Worm (Caenorhabditis elegans): ENCODE results near the gene C16C8.11.

Gene C16C8.11

DNA sequence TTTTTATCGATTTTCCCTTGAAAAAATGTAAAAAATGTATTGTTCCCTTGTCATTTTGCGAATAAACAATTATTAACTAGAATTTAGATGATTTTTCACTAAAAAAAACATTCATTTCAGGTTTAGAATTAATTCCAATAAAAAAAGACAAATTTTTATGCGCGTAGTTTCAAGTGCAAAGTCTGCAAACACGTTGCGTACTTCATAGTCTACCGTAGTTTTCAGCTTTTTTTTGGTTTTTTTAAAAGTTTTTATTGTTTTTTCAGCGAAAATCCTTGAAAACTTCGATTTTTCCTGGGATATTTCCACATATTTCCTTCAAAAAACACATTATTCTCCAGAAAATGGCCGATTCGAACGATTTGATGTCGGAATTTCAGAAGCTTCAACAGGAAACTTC, at the start of gene C16C8.11:
Gene C16C8.11, plus strand, starts transcription at position 188 of the 400 bp plus-strand sequence.
- TF ChIP-seq xnd-1 (tag; optimal IDR thresholded peaks at IDR 0.05) (peak; percentile 7), mxl-1 (tag; optimal IDR thresholded peaks at IDR 0.05) (no peak), athp-1 (tag; optimal IDR thresholded peaks at IDR 0.05) (peak; percentile 20), nfyb-1 (GFP tag; IDR thresholded peaks at IDR 0.05) (no peak), madf-6 (GFP tag; IDR thresholded peaks at IDR 0.05) (peak; percentile 51; the same call in 1 of the 2 replicates), Y53F4B.3 (GFP tag; IDR thresholded peaks at IDR 0.05) (no peak), lsl-1 (GFP tag; optimal IDR thresholded peaks at IDR 0.05) (peak; percentile 80), F33H1.4 (GFP tag; IDR thresholded peaks at IDR 0.05) (0 out of 2 replicates have a peak, but pooled peaks have one; percentile 25), mcd-1 (GFP tag; IDR thresholded peaks at IDR 0.05) (no peak)

ce11 chrII:3414383-3414910, 39.1 kb upstream of the C16C8.11 start, which contains the start of the genes F18A12.7 and F18A12.2:
Gene F18A12.7, minus strand, starts transcription at chrII:3414483.
Gene F18A12.2, plus strand, starts transcription at chrII:3414860.
- peak; percentile 67; the same call in 1 of the 2 replicates for TF ChIP-seq aptf-2 (GFP tag; conservative IDR thresholded peaks at IDR 0.05)
- TF ChIP-seq Y79H2A.3 (GFP tag; conservative IDR thresholded peaks at IDR 0.05), result no peak
- TF ChIP-seq snpc-3.4 (tag; optimal IDR thresholded peaks at IDR 0.05), result no peak

DNA sequence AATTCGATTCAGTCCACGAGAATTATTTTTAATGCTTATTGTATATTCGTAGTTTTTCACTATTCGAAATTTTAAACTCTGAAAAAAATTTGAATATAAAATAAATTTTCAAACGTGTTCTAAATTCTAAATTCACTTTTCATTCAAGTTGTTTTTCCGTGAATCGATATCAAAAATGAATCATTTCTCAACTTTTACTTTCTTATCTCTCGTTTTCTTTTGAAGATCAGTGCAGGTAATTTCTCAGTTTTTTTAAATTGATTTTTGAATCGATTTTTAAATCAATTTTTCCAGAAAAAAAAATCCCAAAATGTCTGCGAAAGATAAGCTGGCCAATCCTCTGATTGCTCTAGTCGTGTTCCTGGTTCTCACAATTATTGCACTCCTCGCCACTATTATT, 37.0 kb upstream of the C16C8.11 start, which contains the start of gene nep-6:
Gene nep-6, plus strand, starts transcription at position 301 of the 400 bp plus-strand sequence.
- TF ChIP-seq dpl-1 (GFP tag; optimal IDR thresholded peaks at IDR 0.05), result no peak
- TF ChIP-seq ztf-28 (GFP tag; IDR thresholded peaks at IDR 0.05), result no peak
- TF ChIP-seq madf-3 (GFP tag; IDR thresholded peaks at IDR 0.05), result no peak
- no peak for TF ChIP-seq nfya-1 (tag; optimal IDR thresholded peaks at IDR 0.05; ENCODE audit: borderline replicate concordance, insufficient read depth)
- no peak for TF ChIP-seq efl-1 (GFP tag; optimal IDR thresholded peaks at IDR 0.05)
- TF ChIP-seq snpc-1.3 (tag; optimal IDR thresholded peaks at IDR 0.05; ENCODE audit: insufficient read depth), result no peak
- TF ChIP-seq mel-28 (tag; optimal IDR thresholded peaks at IDR 0.05; ENCODE audit: borderline replicate concordance), result no peak
- no peak for TF ChIP-seq ztf-26 (tag; optimal IDR thresholded peaks at IDR 0.05)
- TF ChIP-seq ceh-40 (GFP tag; IDR thresholded peaks at IDR 0.05), result no peak
- TF ChIP-seq snpc-1.1 (tag; optimal IDR thresholded peaks at IDR 0.05; ENCODE audit: insufficient read depth), result no peak
- no peak for TF ChIP-seq lin-54 (GFP tag; optimal IDR thresholded peaks at IDR 0.05)
- no peak for TF ChIP-seq ama-1 (optimal IDR thresholded peaks at IDR 0.05)
- TF ChIP-seq ama-1 (GFP tag; optimal IDR thresholded peaks at IDR 0.05), result no peak

ce11 chrII:3422938-3423337, 30.6 kb upstream of the C16C8.11 start:
- no peak for TF ChIP-seq sdz-38 (tag; optimal IDR thresholded peaks at IDR 0.05)
- peak; percentile 34; the same call in 1 of the 2 replicates for TF ChIP-seq hmg-1.2 (GFP tag; IDR thresholded peaks at IDR 0.05)
- no peak for TF ChIP-seq dox-1 (GFP tag; IDR thresholded peaks at IDR 0.05)

DNA sequence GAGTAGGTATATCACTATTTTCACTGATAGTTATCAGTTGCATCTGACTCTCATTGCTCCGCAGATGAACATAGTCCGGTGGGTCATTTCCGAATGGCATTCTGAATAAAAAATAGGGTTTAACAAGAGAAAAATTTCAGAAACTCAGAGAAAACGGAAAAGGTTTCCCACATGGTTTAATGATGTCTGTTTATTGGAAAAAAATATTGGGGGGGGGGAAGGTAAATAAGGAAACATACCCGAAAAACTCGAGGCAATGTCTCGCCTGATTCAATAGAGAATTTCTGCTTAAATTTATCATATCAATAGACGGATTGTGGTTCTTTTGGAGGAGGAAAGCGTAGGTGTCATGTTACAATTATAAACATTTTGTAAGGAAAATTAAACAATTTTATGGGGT, 28.1 kb upstream of the C16C8.11 start, which contains the start of gene nep-11:
Gene nep-11, minus strand, starts transcription at position 101 of the 400 bp plus-strand sequence.
- TF ChIP-seq nhr-27 (tag; optimal IDR thresholded peaks at IDR 0.05), result no peak
- no peak for TF ChIP-seq F23B12.7 (tag; optimal IDR thresholded peaks at IDR 0.05; ENCODE audit: insufficient read depth)
- TF ChIP-seq dpff-1 (tag; optimal IDR thresholded peaks at IDR 0.05), result no peak
- no peak for TF ChIP-seq repo-1 (tag; optimal IDR thresholded peaks at IDR 0.05)
- no peak for TF ChIP-seq let-607 (tag; optimal IDR thresholded peaks at IDR 0.05)
- TF ChIP-seq lag-1 (GFP tag; IDR thresholded peaks at IDR 0.05), result no peak
- no peak for TF ChIP-seq ceh-27 (GFP tag; optimal IDR thresholded peaks at IDR 0.05)
- no peak for TF ChIP-seq nfya-2 (GFP tag; IDR thresholded peaks at IDR 0.05)
- no peak for TF ChIP-seq Y95B8A.8 (GFP tag; IDR thresholded peaks at IDR 0.05)
- TF ChIP-seq F10E7.11 (tag; optimal IDR thresholded peaks at IDR 0.05), result no peak
- no peak for TF ChIP-seq tlf-1 (GFP tag; optimal IDR thresholded peaks at IDR 0.05)
- no peak for TF ChIP-seq dox-1 (GFP tag; IDR thresholded peaks at IDR 0.05)
- no peak for TF ChIP-seq lin-26 (GFP tag; IDR thresholded peaks at IDR 0.05)
- no peak for TF ChIP-seq F37B4.10 (GFP tag; IDR thresholded peaks at IDR 0.05)
- no peak for TF ChIP-seq B0261.1 (tag; optimal IDR thresholded peaks at IDR 0.05)
- TF ChIP-seq tbx-9 (tag; optimal IDR thresholded peaks at IDR 0.05; ENCODE audit: borderline replicate concordance), result no peak
